Worm (Caenorhabditis elegans): ENCODE measurements around the gene npr-30.

npr-30 gene

ce11 chrIII:25582-25996 is 22.5 kb downstream of the npr-30 start (continued):
- peak; percentile 59 for TF ChIP-seq egl-27 (tag; optimal IDR thresholded peaks at IDR 0.05)
- peak; percentile 54 for TF ChIP-seq crh-2 (tag; optimal IDR thresholded peaks at IDR 0.05)
- no peak for TF ChIP-seq ZK546.5 (tag; optimal IDR thresholded peaks at IDR 0.05)
- TF ChIP-seq skn-1 (tag; optimal IDR thresholded peaks at IDR 0.05) = no peak

DNA sequence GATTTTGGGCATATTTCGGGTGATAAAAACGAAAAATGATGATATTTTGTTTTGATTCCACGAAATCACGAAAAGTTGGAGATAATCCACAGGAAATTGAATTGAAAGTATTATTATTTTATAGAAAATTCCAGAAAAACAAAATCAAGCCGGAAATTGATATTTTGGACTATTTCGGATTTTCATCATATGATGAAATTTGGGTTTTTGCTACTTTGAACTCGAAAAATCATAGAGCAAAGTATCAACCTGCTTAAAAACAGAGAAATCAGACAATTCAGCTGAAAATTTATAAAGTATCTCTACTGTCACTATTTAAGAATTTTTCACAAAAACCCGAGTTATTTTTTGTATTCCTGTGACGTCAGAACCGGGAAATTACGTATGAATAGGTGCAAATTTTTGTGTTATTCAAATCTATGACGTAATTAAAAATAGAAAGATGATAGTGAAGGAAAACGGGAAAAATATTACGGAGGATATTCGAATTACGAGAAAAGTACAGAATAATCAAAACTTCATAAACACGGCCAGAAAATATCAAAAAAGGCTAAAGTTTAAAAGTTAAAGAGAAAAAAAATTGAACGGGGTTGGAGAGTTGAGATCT is 24.3 kb downstream of the npr-30 start:
- no peak for TF ChIP-seq Y55F3AM.14 (GFP tag; optimal IDR thresholded peaks at IDR 0.05)
- no peak for TF ChIP-seq lin-13 (GFP tag; optimal IDR thresholded peaks at IDR 0.05)
- TF ChIP-seq nhr-25 (tag; optimal IDR thresholded peaks at IDR 0.05) = no peak
- TF ChIP-seq lsy-2 (tag; optimal IDR thresholded peaks at IDR 0.05) = no peak
- no peak for TF ChIP-seq mab-5 (tag; optimal IDR thresholded peaks at IDR 0.05)
- TF ChIP-seq nhr-6 (tag; optimal IDR thresholded peaks at IDR 0.05) = no peak
- TF ChIP-seq nhr-12 (tag; optimal IDR thresholded peaks at IDR 0.05) = no peak
- no peak for TF ChIP-seq skn-1 (tag; optimal IDR thresholded peaks at IDR 0.05)
- TF ChIP-seq aly-2 (tag; optimal IDR thresholded peaks at IDR 0.05) = no peak
- TF ChIP-seq fos-1 (tag; optimal IDR thresholded peaks at IDR 0.05) = no peak
- no peak for TF ChIP-seq unc-62 (GFP tag; optimal IDR thresholded peaks at IDR 0.05)
- no peak for TF ChIP-seq ztf-4 (tag; optimal IDR thresholded peaks at IDR 0.05)
- no peak for TF ChIP-seq ama-1 (optimal IDR thresholded peaks at IDR 0.05)
- no peak for TF ChIP-seq R02D3.7 (tag; optimal IDR thresholded peaks at IDR 0.05)
- TF ChIP-seq sma-3 (GFP tag; optimal IDR thresholded peaks at IDR 0.05) = no peak
- TF ChIP-seq nhr-77 (tag; optimal IDR thresholded peaks at IDR 0.05) = no peak
- no peak for TF ChIP-seq snpc-4 (tag; optimal IDR thresholded peaks at IDR 0.05)
- no peak for TF ChIP-seq nhr-11 (tag; optimal IDR thresholded peaks at IDR 0.05)
- TF ChIP-seq peb-1 (tag; optimal IDR thresholded peaks at IDR 0.05) = no peak
- TF ChIP-seq mbf-1 (tag; optimal IDR thresholded peaks at IDR 0.05) = no peak

ce11 chrIII:28841-29240 is 25.7 kb downstream of the npr-30 start:
- TF ChIP-seq Y55F3AM.14 (GFP tag; optimal IDR thresholded peaks at IDR 0.05) (no peak), fos-1 (tag; optimal IDR thresholded peaks at IDR 0.05) (no peak), nhr-6 (tag; optimal IDR thresholded peaks at IDR 0.05) (no peak), aly-2 (tag; optimal IDR thresholded peaks at IDR 0.05) (no peak), alr-1 (tag; optimal IDR thresholded peaks at IDR 0.05) (no peak), ama-1 (optimal IDR thresholded peaks at IDR 0.05) (no peak), sma-3 (GFP tag; optimal IDR thresholded peaks at IDR 0.05) (no peak), nhr-21 (tag; optimal IDR thresholded peaks at IDR 0.05) (no peak), egl-27 (tag; optimal IDR thresholded peaks at IDR 0.05) (no peak), nhr-11 (tag; optimal IDR thresholded peaks at IDR 0.05) (no peak), unc-55 (GFP tag; optimal IDR thresholded peaks at IDR 0.05) (no peak), unc-39 (tag; optimal IDR thresholded peaks at IDR 0.05) (no peak), snpc-4 (tag; optimal IDR thresholded peaks at IDR 0.05) (no peak), sma-9 (GFP tag; optimal IDR thresholded peaks at IDR 0.05) (no peak), sma-9 (tag; optimal IDR thresholded peaks at IDR 0.05) (no peak), gmeb-1 (tag; optimal IDR thresholded peaks at IDR 0.05) (no peak), mdl-1 (tag; optimal IDR thresholded peaks at IDR 0.05) (no peak), elt-3 (tag; optimal IDR thresholded peaks at IDR 0.05) (no peak), ztf-1 (GFP tag; conservative IDR thresholded peaks at IDR 0.05) (no peak), mab-5 (tag; optimal IDR thresholded peaks at IDR 0.05) (no peak)

- TF ChIP-seq blmp-1 (tag; optimal IDR thresholded peaks at IDR 0.05; ENCODE audit: insufficient read depth) (no peak), elt-1 (tag; optimal IDR thresholded peaks at IDR 0.05) (no peak), ceh-82 (tag; optimal IDR thresholded peaks at IDR 0.05) (no peak), C34F6.9 (tag; optimal IDR thresholded peaks at IDR 0.05) (no peak), R02D3.7 (tag; optimal IDR thresholded peaks at IDR 0.05) (no peak), elt-3 (tag; optimal IDR thresholded peaks at IDR 0.05) (no peak), mbf-1 (tag; optimal IDR thresholded peaks at IDR 0.05) (no peak), nhr-237 (tag; optimal IDR thresholded peaks at IDR 0.05) (no peak), Y55F3AM.14 (GFP tag; optimal IDR thresholded peaks at IDR 0.05) (no peak)
Measured at ce11 chrIII:29626-30025, 26.5 kb downstream of the npr-30 start.
